Worm (Caenorhabditis elegans): ENCODE measurements around the gene E02A10.4.
A peak's percentile ranks its signal among the peaks of the same experiment; 100 is the strongest.

E02A10.4 gene

ce11 chrV:12525526-12525925 lies 42.2 kb downstream of the E02A10.4 start, which contains the start of gene dyf-4:
Gene dyf-4 (minus strand): TSS chrV:12525738.
- TF ChIP-seq hsf-1 (GFP tag; IDR thresholded peaks at IDR 0.05), result no peak

ce11 chrV:12523356-12523755 lies 44.4 kb downstream of the E02A10.4 start:
- no peak for TF ChIP-seq fkh-3 (tag; optimal IDR thresholded peaks at IDR 0.05)
- TF ChIP-seq unc-62 (GFP tag; optimal IDR thresholded peaks at IDR 0.05), result no peak
- TF ChIP-seq pha-4 (tag; optimal IDR thresholded peaks at IDR 0.05), result no peak
- no peak for TF ChIP-seq cebp-2 (GFP tag; IDR thresholded peaks at IDR 0.05)
- TF ChIP-seq cebp-1 (GFP tag; IDR thresholded peaks at IDR 0.05), result no peak
- no peak for TF ChIP-seq cebp-1 (tag; optimal IDR thresholded peaks at IDR 0.05)
- TF ChIP-seq snpc-1.3 (tag; optimal IDR thresholded peaks at IDR 0.05; ENCODE audit: insufficient read depth), result no peak
- TF ChIP-seq B0035.1 (tag; optimal IDR thresholded peaks at IDR 0.05), result no peak
- no peak for TF ChIP-seq C17E4.6 (GFP tag; IDR thresholded peaks at IDR 0.05)
- no peak for TF ChIP-seq nhr-80 (tag; optimal IDR thresholded peaks at IDR 0.05)
- TF ChIP-seq hsf-1 (GFP tag; IDR thresholded peaks at IDR 0.05), result no peak
- no peak for TF ChIP-seq zim-3 (tag; optimal IDR thresholded peaks at IDR 0.05)
- TF ChIP-seq sdz-38 (tag; optimal IDR thresholded peaks at IDR 0.05), result no peak
- no peak for TF ChIP-seq ccch-3 (GFP tag; optimal IDR thresholded peaks at IDR 0.05)
- no peak for TF ChIP-seq nfya-1 (tag; optimal IDR thresholded peaks at IDR 0.05; ENCODE audit: borderline replicate concordance, insufficient read depth)
- TF ChIP-seq die-1 (tag; optimal IDR thresholded peaks at IDR 0.05), result no peak
- TF ChIP-seq lsl-1 (GFP tag; optimal IDR thresholded peaks at IDR 0.05), result no peak
- TF ChIP-seq lin-26 (GFP tag; IDR thresholded peaks at IDR 0.05), result no peak

ce11 chrV:12518770-12519169 lies 49.0 kb downstream of the E02A10.4 start:
- peak; percentile 30 for TF ChIP-seq K12H6.12 (tag; optimal IDR thresholded peaks at IDR 0.05)
- peak; percentile 19 for TF ChIP-seq ztf-22 (GFP tag; optimal IDR thresholded peaks at IDR 0.05)
- TF ChIP-seq hrde-1 (tag; optimal IDR thresholded peaks at IDR 0.05; ENCODE audit: borderline replicate concordance), result no peak

ce11 chrV:12517757-12518156 lies 50.0 kb downstream of the E02A10.4 start:
- TF ChIP-seq dox-1 (GFP tag; IDR thresholded peaks at IDR 0.05) (no peak), unc-130 (GFP tag; optimal IDR thresholded peaks at IDR 0.05) (no peak), B0019.2 (GFP tag; conservative IDR thresholded peaks at IDR 0.05) (no peak), tbp1 (GFP tag; optimal IDR thresholded peaks at IDR 0.05) (no peak), C06A6.2 (GFP tag; conservative IDR thresholded peaks at IDR 0.05) (no peak), ceh-58 (GFP tag; IDR thresholded peaks at IDR 0.05) (no peak), egl-44 (GFP tag; IDR thresholded peaks at IDR 0.05) (no peak), snpc-3.4 (tag; optimal IDR thresholded peaks at IDR 0.05) (no peak), cebp-1 (GFP tag; IDR thresholded peaks at IDR 0.05) (no peak), cebp-1 (tag; optimal IDR thresholded peaks at IDR 0.05) (no peak), snpc-1.1 (tag; optimal IDR thresholded peaks at IDR 0.05; ENCODE audit: insufficient read depth) (no peak), madf-3 (GFP tag; IDR thresholded peaks at IDR 0.05) (no peak), Y53F4B.3 (GFP tag; IDR thresholded peaks at IDR 0.05) (no peak), ama-1 (optimal IDR thresholded peaks at IDR 0.05) (no peak), ama-1 (GFP tag; optimal IDR thresholded peaks at IDR 0.05) (no peak), B0035.1 (tag; optimal IDR thresholded peaks at IDR 0.05) (no peak)
